Worm (Caenorhabditis elegans): ENCODE measurements around the gene ZK673.11.

- TF ChIP-seq dpl-1 (GFP tag; optimal IDR thresholded peaks at IDR 0.05), result no peak
- no peak for TF ChIP-seq ZK546.5 (tag; optimal IDR thresholded peaks at IDR 0.05)
- no peak for TF ChIP-seq unc-130 (GFP tag; optimal IDR thresholded peaks at IDR 0.05)
- TF ChIP-seq skn-1 (tag; optimal IDR thresholded peaks at IDR 0.05), result no peak
- no peak for TF ChIP-seq arid-1 (GFP tag; conservative IDR thresholded peaks at IDR 0.05)
- TF ChIP-seq R02D3.7 (tag; optimal IDR thresholded peaks at IDR 0.05), result no peak
- TF ChIP-seq ceh-82 (tag; optimal IDR thresholded peaks at IDR 0.05), result no peak
- no peak for TF ChIP-seq F49E8.2 (tag; optimal IDR thresholded peaks at IDR 0.05; ENCODE audit: borderline replicate concordance)
- no peak for TF ChIP-seq mdl-1 (tag; optimal IDR thresholded peaks at IDR 0.05)
- no peak for TF ChIP-seq lin-29 (GFP tag; IDR thresholded peaks at IDR 0.05)
Measured at ce11 chrII:10435836-10436235, 21.2 kb upstream of the ZK673.11 start, which contains the start of gene cut-4.
